Fruit fly (Drosophila melanogaster) whole organism, embryonic: ENCODE measurements around the gene CG6094.

Experiments used
- Bteb2 ChIP-seq: fragments of 200-800 bp; sonication (Bioruptor generic); optimal IDR thresholded peaks from 2 replicates; lab custom pipeline; 2016; ENCODE audit warnings: missing biosample characterization, missing genetic modification characterization
- CG7963 ChIP-seq: fragments of 200-800 bp; sonication (Bioruptor generic); IDR thresholded peaks from 3 replicates; pipeline ENCODE4 v1.3.6; 2022; ENCODE audit warnings: missing biosample characterization, missing genetic modification characterization; ENCODE audit not compliant: partially characterized antibody
- ash1 ChIP-seq: fragments of 200-800 bp; sonication (Bioruptor generic); optimal IDR thresholded peaks from 2 replicates; lab custom pipeline; 2018; ENCODE audit warnings: missing biosample characterization, mild to moderate bottlenecking, missing genetic modification characterization

- TF ChIP-seq ash1, result no peak
- TF ChIP-seq Bteb2 (GFP tag; lab: Kevin White, UChicago), result no peak
- TF ChIP-seq CG7963 (GFP tag; lab: Robert Waterston, UW), result no peak
These were observed 15.5 kb upstream of the CG6094 start, which contains the start of gene CG13144 for dm6 chr2L:10491354-10491753.
